Worm (Caenorhabditis elegans) whole organism, young adult: ENCODE data around the gene C29H12.2.

Experiments
- F22D6.2 ChIP-seq: sonication (generic microtip); optimal IDR thresholded peaks from 2 replicates; lab custom pipeline; 2016; ENCODE audit warnings: mild to moderate bottlenecking, missing genetic modification characterization, missing compliant biosample characterization
- F49E8.2 ChIP-seq: sonication (generic microtip); optimal IDR thresholded peaks from 3 replicates; lab custom pipeline; 2017; ENCODE audit warnings: missing genetic modification characterization, mild to moderate bottlenecking, missing compliant biosample characterization, antibody characterized with exemption, moderate library complexity; ENCODE audit not compliant: insufficient read depth
- F55B11.4 ChIP-seq: sonication (generic microtip); optimal IDR thresholded peaks from 2 replicates; lab custom pipeline; 2016; ENCODE audit warnings: missing compliant biosample characterization, missing genetic modification characterization, borderline replicate concordance; ENCODE audit not compliant: insufficient read depth
- F57C9.4 ChIP-seq: sonication (generic microtip); optimal IDR thresholded peaks from 2 replicates; lab custom pipeline; 2017; ENCODE audit warnings: mild to moderate bottlenecking, missing genetic modification characterization, missing compliant biosample characterization
- K11D2.4 ChIP-seq: fragments of 200-800 bp; sonication (Bioruptor generic); IDR thresholded peaks from 2 replicates; pipeline ENCODE4 v1.3.6; 2022; ENCODE audit warnings: missing genetic modification reagents, missing genetic modification characterization, missing compliant biosample characterization
- Y53F4B.3 ChIP-seq: fragments of 200-800 bp; sonication (Bioruptor generic); IDR thresholded peaks from 2 replicates; pipeline ENCODE4 v1.3.6; 2022; ENCODE audit warnings: missing genetic modification reagents, missing genetic modification characterization, missing compliant biosample characterization
- ZK185.1 ChIP-seq: sonication (generic microtip); optimal IDR thresholded peaks from 2 replicates; lab custom pipeline; 2016; ENCODE audit warnings: mild to moderate bottlenecking, missing genetic modification characterization, missing compliant biosample characterization; ENCODE audit not compliant: poor library complexity, severe bottlenecking
- athp-1 ChIP-seq: sonication (generic microtip); optimal IDR thresholded peaks from 2 replicates; lab custom pipeline; 2017; ENCODE audit warnings: mild to moderate bottlenecking, missing genetic modification characterization, missing compliant biosample characterization
- attf-3 ChIP-seq: fragments of 200-800 bp; sonication (Bioruptor generic); conservative IDR thresholded peaks from 2 replicates; pipeline ENCODE4 v1.3.6; 2022; ENCODE audit warnings: missing genetic modification reagents, missing genetic modification characterization, missing compliant biosample characterization
- attf-6 ChIP-seq: fragments of 200-800 bp; sonication (Bioruptor generic); IDR thresholded peaks from 2 replicates; pipeline ENCODE4 v1.3.6; 2022; ENCODE audit warnings: missing genetic modification reagents, missing genetic modification characterization, missing compliant biosample characterization
- ceh-40 ChIP-seq: fragments of 200-800 bp; sonication (Bioruptor generic); IDR thresholded peaks from 2 replicates; pipeline ENCODE4 v1.3.6; 2022; ENCODE audit warnings: missing genetic modification characterization, missing compliant biosample characterization
- dpff-1 ChIP-seq: sonication (generic microtip); optimal IDR thresholded peaks from 2 replicates; lab custom pipeline; 2017; ENCODE audit warnings: mild to moderate bottlenecking, missing genetic modification characterization, missing compliant biosample characterization
- dpl-1 ChIP-seq: fragments of 150-350 bp; optimal IDR thresholded peaks from 2 replicates; lab custom pipeline; 2014; ENCODE audit warnings: missing biosample characterization, missing genetic modification reagents, missing genetic modification characterization
- efl-1 ChIP-seq: fragments of 150-350 bp; optimal IDR thresholded peaks from 2 replicates; lab custom pipeline; 2014; ENCODE audit warnings: missing biosample characterization, missing genetic modification reagents, missing genetic modification characterization
- ets-4 ChIP-seq: fragments of 200-800 bp; sonication (Bioruptor generic); optimal IDR thresholded peaks from 2 replicates; lab custom pipeline; 2018; ENCODE audit warnings: mild to moderate bottlenecking, missing genetic modification characterization, missing compliant biosample characterization
- him-1 ChIP-seq: sonication (generic microtip); optimal IDR thresholded peaks from 2 replicates; lab custom pipeline; 2016; ENCODE audit warnings: missing genotype, missing genetic modification reagents, missing genetic modification characterization, missing compliant biosample characterization
- hlh-12 ChIP-seq: sonication (generic microtip); optimal IDR thresholded peaks from 2 replicates; lab custom pipeline; 2016; ENCODE audit warnings: missing genetic modification characterization, missing compliant biosample characterization
- hmg-20 ChIP-seq: fragments of 200-800 bp; sonication (Bioruptor generic); IDR thresholded peaks from 2 replicates; pipeline ENCODE4 v1.3.6; 2022; ENCODE audit warnings: missing genetic modification reagents, missing genetic modification characterization, missing compliant biosample characterization
- lag-1 ChIP-seq: fragments of 200-800 bp; sonication (Bioruptor generic); IDR thresholded peaks from 2 replicates; pipeline ENCODE4 v1.3.6; 2022; ENCODE audit warnings: missing genetic modification reagents, missing genetic modification characterization, missing compliant biosample characterization
- lin-35 ChIP-seq, 3 experiments: fragments of 150-350 bp in 2 of 3; sonication (generic microtip) in 1 of 3; optimal IDR thresholded peaks; 2 replicates each; lab custom pipeline; 2014 to 2018; ENCODE audit warnings: missing biosample characterization in 3 of 3, missing genetic modification characterization in 3 of 3, missing genetic modification reagents in 3 of 3
- lsl-1 ChIP-seq: fragments of 200-800 bp; sonication (Bioruptor generic); optimal IDR thresholded peaks from 2 replicates; lab custom pipeline; 2018; ENCODE audit warnings: mild to moderate bottlenecking, missing genetic modification characterization, moderate library complexity, missing compliant biosample characterization
- mel-28 ChIP-seq: sonication (generic microtip); optimal IDR thresholded peaks from 2 replicates; lab custom pipeline; 2016; ENCODE audit warnings: borderline replicate concordance, mild to moderate bottlenecking, missing genetic modification characterization, missing compliant biosample characterization
- nfyb-1 ChIP-seq: fragments of 200-800 bp; sonication (Bioruptor generic); IDR thresholded peaks from 2 replicates; pipeline ENCODE4 v1.3.6; 2022; ENCODE audit warnings: missing genetic modification reagents, missing genetic modification characterization, missing compliant biosample characterization
- snpc-1.3 ChIP-seq: sonication (generic microtip); optimal IDR thresholded peaks from 2 replicates; lab custom pipeline; 2017; ENCODE audit warnings: missing genetic modification characterization, mild to moderate bottlenecking, missing compliant biosample characterization, antibody characterized with exemption, moderate library complexity, missing genotype, missing genetic modification reagents; ENCODE audit not compliant: insufficient read depth
- snpc-4 ChIP-seq, 5 experiments: fragments of 150-350 bp in 1 of 5; sonication (generic microtip) in 4 of 5; optimal IDR thresholded peaks; 2 replicates each; lab custom pipeline; 2014 to 2018; ENCODE audit warnings: missing genetic modification characterization in 5 of 5, missing biosample characterization in 3 of 5, antibody characterized with exemption in 2 of 5, mild to moderate bottlenecking in 2 of 5, missing compliant biosample characterization in 2 of 5, missing genotype in 2 of 5, moderate library complexity in 2 of 5, missing genetic modification reagents in 1 of 5
- somi-1 ChIP-seq: fragments of 200-800 bp; sonication (Bioruptor generic); optimal IDR thresholded peaks from 2 replicates; lab custom pipeline; 2018; ENCODE audit warnings: mild to moderate bottlenecking, missing genetic modification characterization, missing compliant biosample characterization
- sptf-2 ChIP-seq: fragments of 200-800 bp; sonication (Bioruptor generic); optimal IDR thresholded peaks from 2 replicates; lab custom pipeline; 2018; ENCODE audit warnings: mild to moderate bottlenecking, missing genetic modification characterization, missing compliant biosample characterization
- tbx-9 ChIP-seq: sonication (generic microtip); optimal IDR thresholded peaks from 2 replicates; lab custom pipeline; 2016; ENCODE audit warnings: borderline replicate concordance, missing genetic modification characterization, inconsistent platforms, missing compliant biosample characterization
- tlf-1 ChIP-seq: fragments of 200-800 bp; sonication (Bioruptor generic); optimal IDR thresholded peaks from 2 replicates; lab custom pipeline; 2018; ENCODE audit warnings: mild to moderate bottlenecking, missing genetic modification characterization, missing compliant biosample characterization
- xnd-1 ChIP-seq: sonication (generic microtip); optimal IDR thresholded peaks from 2 replicates; lab custom pipeline; 2016; ENCODE audit warnings: missing genotype, missing genetic modification reagents, missing genetic modification characterization, missing compliant biosample characterization
- zfh-2 ChIP-seq: fragments of 200-800 bp; sonication (Bioruptor generic); conservative IDR thresholded peaks from 2 replicates; pipeline ENCODE4 v1.3.6; 2022; ENCODE audit warnings: missing genetic modification reagents, missing genetic modification characterization, missing compliant biosample characterization
- zim-3 ChIP-seq: sonication (generic microtip); optimal IDR thresholded peaks from 2 replicates; lab custom pipeline; 2017; ENCODE audit warnings: mild to moderate bottlenecking, missing genetic modification characterization, moderate library complexity, missing compliant biosample characterization
- ztf-26 ChIP-seq: sonication (generic microtip); optimal IDR thresholded peaks from 2 replicates; lab custom pipeline; 2017; ENCODE audit warnings: missing genetic modification characterization, missing compliant biosample characterization

The C29H12.2 gene

ce11 chrII:6101475-6101874 is 22.1 kb upstream of the C29H12.2 start:
- TF ChIP-seq F57C9.4 (tag; lab: Kevin White, UChicago) (no peak), dpff-1 (no peak), tlf-1 (GFP tag; lab: Kevin White, UChicago) (no peak), nfyb-1 (GFP tag; lab: Robert Waterston, UW) (no peak), ets-4 (GFP tag; lab: Kevin White, UChicago) (no peak), lag-1 (GFP tag; lab: Robert Waterston, UW) (no peak), athp-1 (tag; lab: Kevin White, UChicago) (no peak)

ce11 chrII:6103986-6104385 is 19.6 kb upstream of the C29H12.2 start:
- TF ChIP-seq F55B11.4 (tag; lab: Kevin White, UChicago) (no peak), hmg-20 (no peak), zim-3 (no peak), Y53F4B.3 (GFP tag; lab: Robert Waterston, UW) (no peak), ceh-40 (GFP tag; lab: Robert Waterston, UW) (no peak), dpl-1 (GFP tag; lab: Kevin White, UChicago) (no peak), hlh-12 (tag; lab: Kevin White, UChicago) (no peak), K11D2.4 (GFP tag; lab: Robert Waterston, UW) (no peak), sptf-2 (GFP tag; lab: Kevin White, UChicago) (no peak)

ce11 chrII:6107773-6108172 is 15.8 kb upstream of the C29H12.2 start:
- TF ChIP-seq tlf-1 (GFP tag; lab: Kevin White, UChicago) (no peak), snpc-1.3 (tag; lab: Kevin White, UChicago) (no peak), tbx-9 (tag; lab: Kevin White, UChicago) (no peak), xnd-1 (tag; lab: Kevin White, UChicago) (no peak), lin-35 (GFP tag; optimal IDR thresholded peaks at IDR 0.05; lab: Kevin White, UChicago) (no peak), sptf-2 (GFP tag; lab: Kevin White, UChicago) (no peak), ztf-26 (tag; lab: Kevin White, UChicago) (no peak)

- no peak for TF ChIP-seq attf-3 (GFP tag; lab: Robert Waterston, UW)
- no peak for TF ChIP-seq zfh-2 (GFP tag; lab: Robert Waterston, UW)
- TF ChIP-seq somi-1 (GFP tag; lab: Kevin White, UChicago) = no peak
- no peak for TF ChIP-seq mel-28 (tag; lab: Kevin White, UChicago)
- no peak for TF ChIP-seq F49E8.2
- no peak for TF ChIP-seq ZK185.1 (tag; lab: Kevin White, UChicago)
- TF ChIP-seq snpc-4 (GFP tag; optimal IDR thresholded peaks at IDR 0.05; lab: Kevin White, UChicago) = no peak
- TF ChIP-seq snpc-4 (tag; optimal IDR thresholded peaks at IDR 0.05; lab: Kevin White, UChicago) = no peak
- TF ChIP-seq efl-1 (GFP tag; lab: Kevin White, UChicago) = no peak
- TF ChIP-seq lsl-1 = no peak
- TF ChIP-seq him-1 (tag; lab: Kevin White, UChicago) = no peak
- no peak for TF ChIP-seq F22D6.2 (tag; lab: Kevin White, UChicago)
- no peak for TF ChIP-seq attf-6 (GFP tag; lab: Robert Waterston, UW)
Observed at ce11 chrII:6109989-6110388, 13.6 kb upstream of the C29H12.2 start.
